Worm (Caenorhabditis elegans) whole organism, L4 larva: ENCODE measurements around the gene ceh-58.

Source experiments
- F26F4.8 ChIP-seq: fragments of 200-800 bp; sonication (Bioruptor generic); conservative IDR thresholded peaks from 2 replicates; pipeline ENCODE4 v1.3.6; 2022; ENCODE audit warnings: missing genetic modification characterization, missing compliant biosample characterization
- F44E2.7 ChIP-seq: fragments of 200-800 bp; sonication (Bioruptor generic); IDR thresholded peaks from 2 replicates; pipeline ENCODE4 v2.1.2; 2022; ENCODE audit warnings: missing genetic modification characterization, missing compliant biosample characterization
- F49E8.2 ChIP-seq: sonication (generic microtip); optimal IDR thresholded peaks from 2 replicates; lab custom pipeline; 2016; ENCODE audit warnings: missing compliant biosample characterization, mild to moderate bottlenecking, missing genetic modification characterization, borderline replicate concordance
- R02D3.7 ChIP-seq: fragments of 150-350 bp; sonication (generic microtip); optimal IDR thresholded peaks from 3 replicates; lab custom pipeline; 2014; ENCODE audit warnings: missing biosample characterization, missing genetic modification characterization
- T20F7.1 ChIP-seq: fragments of 200-800 bp; sonication (Bioruptor generic); optimal IDR thresholded peaks from 2 replicates; lab custom pipeline; 2018; ENCODE audit warnings: mild to moderate bottlenecking, missing genetic modification characterization, missing compliant biosample characterization
- T26A8.4 ChIP-seq: fragments of 200-800 bp; sonication (Bioruptor generic); IDR thresholded peaks from 2 replicates; pipeline ENCODE4 v1.3.6; 2022; ENCODE audit warnings: missing genetic modification characterization, missing compliant biosample characterization
- Y75B8A.6 ChIP-seq: fragments of 200-800 bp; sonication (Bioruptor generic); IDR thresholded peaks from 2 replicates; pipeline ENCODE4 v1.3.6; 2022; ENCODE audit warnings: missing genetic modification reagents, missing genetic modification characterization, missing compliant biosample characterization
- ZK337.2 ChIP-seq: fragments of 200-800 bp; sonication (Bioruptor generic); IDR thresholded peaks from 2 replicates; pipeline ENCODE4 v1.3.6; 2022; ENCODE audit warnings: missing genetic modification reagents, missing genetic modification characterization, missing compliant biosample characterization
- aha-1 ChIP-seq: fragments of 150-350 bp; peaks from one replicate; lab custom pipeline; 2014; ENCODE audit warnings: missing biosample characterization, missing genetic modification characterization
- ama-1 ChIP-seq: fragments of 150-350 bp; optimal IDR thresholded peaks from 2 replicates; lab custom pipeline; 2014; ENCODE audit warnings: inconsistent platforms, mixed read lengths
- attf-4 ChIP-seq: sonication (generic microtip); optimal IDR thresholded peaks from 3 replicates; lab custom pipeline; 2017; ENCODE audit warnings: missing biosample characterization, missing genetic modification characterization
- ceh-20 ChIP-seq: fragments of 200-800 bp; sonication (Bioruptor generic); IDR thresholded peaks from 2 replicates; pipeline ENCODE4 v1.3.6; 2022; ENCODE audit warnings: missing genetic modification reagents, missing genetic modification characterization, missing compliant biosample characterization
- ceh-44 ChIP-seq: fragments of 200-800 bp; sonication (Bioruptor generic); IDR thresholded peaks from 2 replicates; pipeline ENCODE4 v1.3.6; 2022; ENCODE audit warnings: missing genetic modification reagents, missing genetic modification characterization, missing compliant biosample characterization
- ceh-62 ChIP-seq: sonication (generic microtip); optimal IDR thresholded peaks from 2 replicates; lab custom pipeline; 2017; ENCODE audit warnings: missing biosample characterization, missing genetic modification characterization
- dmd-6 ChIP-seq: fragments of 200-800 bp; sonication (Bioruptor generic); IDR thresholded peaks from 2 replicates; pipeline ENCODE4 v1.3.6; 2022; ENCODE audit warnings: missing genetic modification reagents, missing genetic modification characterization, missing compliant biosample characterization
- dve-1 ChIP-seq: sonication (generic microtip); optimal IDR thresholded peaks from 2 replicates; lab custom pipeline; 2017; ENCODE audit warnings: antibody characterized with exemption, mild to moderate bottlenecking, missing genetic modification characterization, missing compliant biosample characterization; ENCODE audit not compliant: insufficient read depth
- fos-1 ChIP-seq: fragments of 150-350 bp; optimal IDR thresholded peaks from 2 replicates; lab custom pipeline; 2014; ENCODE audit warnings: missing biosample characterization, missing genetic modification characterization
- gei-8 ChIP-seq: fragments of 200-800 bp; sonication (Bioruptor generic); optimal IDR thresholded peaks from 2 replicates; lab custom pipeline; 2018; ENCODE audit warnings: mild to moderate bottlenecking, missing genetic modification characterization, missing compliant biosample characterization
- hif-1 ChIP-seq, 2 experiments: sonication (generic microtip); optimal IDR thresholded peaks; 2 replicates each; lab custom pipeline; 2016 to 2017; ENCODE audit warnings: missing compliant biosample characterization in 2 of 2, missing genetic modification characterization in 2 of 2, missing genetic modification reagents in 2 of 2, missing genotype in 2 of 2, mild to moderate bottlenecking in 1 of 2
- hlh-11 ChIP-seq: fragments of 200-800 bp; sonication (Bioruptor generic); optimal IDR thresholded peaks from 2 replicates; lab custom pipeline; 2018; ENCODE audit warnings: mild to moderate bottlenecking, missing genetic modification characterization, missing compliant biosample characterization
- hlh-30 ChIP-seq: sonication (generic microtip); optimal IDR thresholded peaks from 2 replicates; lab custom pipeline; 2017; ENCODE audit warnings: antibody characterized with exemption, mild to moderate bottlenecking, missing genetic modification characterization, missing compliant biosample characterization; ENCODE audit not compliant: insufficient read depth
- hmg-1.1 ChIP-seq: fragments of 200-800 bp; sonication (Bioruptor generic); IDR thresholded peaks from 2 replicates; pipeline ENCODE4 v1.3.6; 2022; ENCODE audit warnings: missing genetic modification reagents, missing genetic modification characterization, missing compliant biosample characterization
- lim-7 ChIP-seq: fragments of 200-800 bp; sonication (Bioruptor generic); IDR thresholded peaks from 2 replicates; pipeline ENCODE4 v1.3.6; 2022; ENCODE audit warnings: missing genetic modification characterization, missing compliant biosample characterization
- lin-1 ChIP-seq: fragments of 200-800 bp; sonication (Bioruptor generic); IDR thresholded peaks from 2 replicates; pipeline ENCODE4 v1.3.6; 2022; ENCODE audit warnings: missing genetic modification reagents, missing genetic modification characterization, missing compliant biosample characterization
- lin-15B ChIP-seq: fragments of 150-350 bp; sonication (generic microtip); optimal IDR thresholded peaks from 3 replicates; lab custom pipeline; 2014; ENCODE audit warnings: missing biosample characterization, missing genetic modification characterization
- lin-39 ChIP-seq: fragments of 150-350 bp; optimal IDR thresholded peaks from 2 replicates; lab custom pipeline; 2014; ENCODE audit warnings: missing biosample characterization, missing genetic modification reagents, missing genetic modification characterization
- madf-9 ChIP-seq: fragments of 200-800 bp; sonication (Bioruptor generic); conservative IDR thresholded peaks from 2 replicates; pipeline ENCODE4 v1.3.6; 2022; ENCODE audit warnings: missing genetic modification reagents, missing genetic modification characterization, missing compliant biosample characterization
- mdt-29 ChIP-seq: fragments of 200-800 bp; sonication (Bioruptor generic); IDR thresholded peaks from 2 replicates; pipeline ENCODE4 v1.3.6; 2022; ENCODE audit warnings: missing genetic modification reagents, missing genetic modification characterization, missing compliant biosample characterization
- mes-2 ChIP-seq: sonication (generic microtip); optimal IDR thresholded peaks from 2 replicates; lab custom pipeline; 2016; ENCODE audit warnings: missing genotype, mild to moderate bottlenecking, missing genetic modification characterization, missing compliant biosample characterization; ENCODE audit not compliant: poor library complexity, severe bottlenecking
- nhr-10 ChIP-seq: fragments of 150-350 bp; optimal IDR thresholded peaks from 2 replicates; lab custom pipeline; 2014; ENCODE audit warnings: missing biosample characterization, missing genetic modification characterization
- nhr-102 ChIP-seq: sonication (generic microtip); optimal IDR thresholded peaks from 2 replicates; lab custom pipeline; 2016; ENCODE audit warnings: mild to moderate bottlenecking, missing genetic modification characterization, moderate library complexity, missing compliant biosample characterization
- nhr-11 ChIP-seq: fragments of 150-350 bp; optimal IDR thresholded peaks from 2 replicates; lab custom pipeline; 2014; ENCODE audit warnings: missing biosample characterization, missing genetic modification characterization
- nhr-25 ChIP-seq: sonication (generic microtip); optimal IDR thresholded peaks from 2 replicates; lab custom pipeline; 2017; ENCODE audit warnings: missing genetic modification characterization, mild to moderate bottlenecking, missing compliant biosample characterization, antibody characterized with exemption, moderate library complexity, borderline replicate concordance; ENCODE audit not compliant: insufficient read depth
- nhr-28 ChIP-seq: fragments of 150-350 bp; optimal IDR thresholded peaks from 2 replicates; lab custom pipeline; 2014; ENCODE audit warnings: missing biosample characterization, missing genetic modification characterization
- nhr-41 ChIP-seq: fragments of 200-800 bp; sonication (Bioruptor generic); IDR thresholded peaks from 2 replicates; pipeline ENCODE4 v1.3.6; 2022; ENCODE audit warnings: missing genetic modification reagents, missing genetic modification characterization, missing compliant biosample characterization
- nhr-6 ChIP-seq: fragments of 150-350 bp; optimal IDR thresholded peaks from 2 replicates; lab custom pipeline; 2014; ENCODE audit warnings: missing biosample characterization, missing genetic modification characterization
- pha-4 ChIP-seq, 2 experiments: fragments of 150-350 bp in 1 of 2; fragments of 200-800 bp in 1 of 2; sonication (Bioruptor generic) in 1 of 2; IDR thresholded peaks in 1 of 2; optimal IDR thresholded peaks in 1 of 2; 2 replicates each; pipeline versions ENCODE4 v1.3.6 to Lab custom; 2014 to 2022; ENCODE audit warnings: missing genetic modification characterization in 2 of 2, missing genetic modification reagents in 2 of 2, missing biosample characterization in 1 of 2, missing compliant biosample characterization in 1 of 2
- rbr-2 ChIP-seq: sonication (generic microtip); optimal IDR thresholded peaks from 2 replicates; lab custom pipeline; 2016; ENCODE audit warnings: missing genotype, missing genetic modification characterization, missing compliant biosample characterization
- skn-1 ChIP-seq: fragments of 150-350 bp; optimal IDR thresholded peaks from 2 replicates; lab custom pipeline; 2014; ENCODE audit warnings: missing biosample characterization, missing genetic modification characterization
- spr-1 ChIP-seq: sonication (generic microtip); optimal IDR thresholded peaks from 2 replicates; lab custom pipeline; 2016; ENCODE audit warnings: mild to moderate bottlenecking, missing genetic modification characterization, missing compliant biosample characterization
- spr-3 ChIP-seq: fragments of 200-800 bp; sonication (Bioruptor generic); optimal IDR thresholded peaks from 2 replicates; lab custom pipeline; 2018; ENCODE audit warnings: mild to moderate bottlenecking, missing genetic modification characterization, missing compliant biosample characterization
- tag-97 ChIP-seq: fragments of 200-800 bp; sonication (Bioruptor generic); IDR thresholded peaks from 2 replicates; pipeline ENCODE4 v1.3.6; 2022; ENCODE audit warnings: missing genetic modification characterization, missing compliant biosample characterization
- tra-1 ChIP-seq: fragments of 200-800 bp; sonication (Bioruptor generic); IDR thresholded peaks from 2 replicates; pipeline ENCODE4 v1.3.6; 2022; ENCODE audit warnings: missing genetic modification reagents, missing genetic modification characterization, missing compliant biosample characterization
- unc-62 ChIP-seq, 3 experiments: fragments of 150-350 bp in 1 of 3; sonication (generic microtip); optimal IDR thresholded peaks in 2 of 3; peaks in 1 of 3; 1 replicate in 1 of 3; 2 replicates in 2 of 3; lab custom pipeline; 2014 to 2017; ENCODE audit warnings: missing biosample characterization in 3 of 3, missing genetic modification characterization in 3 of 3, missing genetic modification reagents in 3 of 3, missing genotype in 1 of 3
- zag-1 ChIP-seq: fragments of 150-350 bp; optimal IDR thresholded peaks from 2 replicates; lab custom pipeline; 2014; ENCODE audit warnings: missing biosample characterization, missing genetic modification characterization
- zfp-2 ChIP-seq: sonication (generic microtip); optimal IDR thresholded peaks from 2 replicates; lab custom pipeline; 2016; ENCODE audit warnings: mild to moderate bottlenecking, missing genetic modification characterization, missing compliant biosample characterization
- zfp-3 ChIP-seq: fragments of 200-800 bp; sonication (Bioruptor generic); conservative IDR thresholded peaks from 2 replicates; pipeline ENCODE4 v1.3.6; 2022; ENCODE audit warnings: missing genetic modification reagents, missing genetic modification characterization, missing compliant biosample characterization
- ztf-11 ChIP-seq: fragments of 150-350 bp; optimal IDR thresholded peaks from 2 replicates; lab custom pipeline; 2014; ENCODE audit warnings: missing biosample characterization, missing genetic modification characterization

Gene ceh-58

DNA sequence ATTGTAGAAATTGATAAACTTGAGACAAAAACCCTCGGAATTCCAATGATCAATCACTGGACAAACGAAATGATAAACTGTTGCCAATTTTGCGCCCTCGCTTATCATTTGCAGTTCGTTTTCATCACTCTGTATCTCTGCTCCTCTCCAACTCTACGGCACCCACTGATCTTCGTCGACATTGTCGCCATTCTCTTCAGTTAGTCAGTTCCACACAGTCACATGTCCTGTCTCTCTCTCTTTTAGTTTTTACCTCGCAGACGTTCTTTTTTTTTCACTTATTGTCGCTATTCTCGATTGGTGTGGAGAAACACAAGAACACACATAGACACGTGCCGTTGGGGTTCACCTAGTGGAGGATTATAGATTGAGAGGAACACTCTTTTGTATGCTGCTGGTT lies 19.6 kb upstream of the ceh-58 start (continued):
- TF ChIP-seq lin-39 (no peak), rbr-2 (tag; lab: Kevin White, UChicago) (no peak), fos-1 (tag; lab: Kevin White, UChicago) (no peak), pha-4 (GFP tag; IDR thresholded peaks at IDR 0.05; lab: Robert Waterston, UW) (0 out of 2 replicates have a peak, but pooled peaks have one; percentile 34), pha-4 (tag; optimal IDR thresholded peaks at IDR 0.05; lab: Kevin White, UChicago) (peak; percentile 73), zfp-2 (tag; lab: Kevin White, UChicago) (no peak), lin-15B (tag; lab: Kevin White, UChicago) (no peak), spr-3 (GFP tag; lab: Kevin White, UChicago) (peak; percentile 5), unc-62 (GFP tag; optimal IDR thresholded peaks at IDR 0.05 in 1 of 2; lab: Kevin White, UChicago) (peak in 1 of 2 experiments; percentile 96), unc-62 (tag; optimal IDR thresholded peaks at IDR 0.05; lab: Kevin White, UChicago) (no peak), nhr-10 (tag; lab: Kevin White, UChicago) (peak; percentile 45), zag-1 (tag; lab: Kevin White, UChicago) (no peak), T26A8.4 (GFP tag; lab: Robert Waterston, UW) (peak; percentile 51; the same call in 1 of the 2 replicates), ZK337.2 (no peak), lin-1 (GFP tag; lab: Robert Waterston, UW) (0 out of 2 replicates have a peak, but pooled peaks have one; percentile 19), nhr-6 (tag; lab: Kevin White, UChicago) (no peak), gei-8 (GFP tag; lab: Kevin White, UChicago) (peak; percentile 54), mes-2 (tag; lab: Kevin White, UChicago) (peak; percentile 63), hlh-30 (tag; lab: Kevin White, UChicago) (peak; percentile 97), Y75B8A.6 (0 out of 2 replicates have a peak, but pooled peaks have one; percentile 34), ama-1 (lab: Kevin White, UChicago) (peak; percentile 80), F26F4.8 (GFP tag; lab: Robert Waterston, UW) (no peak), ceh-62 (tag; lab: Kevin White, UChicago) (no peak), hmg-1.1 (peak; percentile 51), nhr-41 (GFP tag; lab: Robert Waterston, UW) (no peak), nhr-102 (tag; lab: Kevin White, UChicago) (peak; percentile 41), aha-1 (peak; percentile 97), spr-1 (tag; lab: Kevin White, UChicago) (peak; percentile 60), dve-1 (tag; lab: Kevin White, UChicago) (peak; percentile 93), F44E2.7 (no peak), ceh-20 (GFP tag; lab: Robert Waterston, UW) (peak; percentile 78), zfp-3 (GFP tag; lab: Robert Waterston, UW) (0 out of 2 replicates have a peak, but pooled peaks have one; percentile 15), madf-9 (0 out of 2 replicates have a peak, but pooled peaks have one; percentile 31), hif-1 (tag; optimal IDR thresholded peaks at IDR 0.05; lab: Kevin White, UChicago) (peak in 1 of 2 experiments; percentile 6), dmd-6 (GFP tag; lab: Robert Waterston, UW) (peak; percentile 93), tra-1 (GFP tag; lab: Robert Waterston, UW) (peak; percentile 74)
- TF ChIP-seq, all 104 proteins: peak for 43

DNA sequence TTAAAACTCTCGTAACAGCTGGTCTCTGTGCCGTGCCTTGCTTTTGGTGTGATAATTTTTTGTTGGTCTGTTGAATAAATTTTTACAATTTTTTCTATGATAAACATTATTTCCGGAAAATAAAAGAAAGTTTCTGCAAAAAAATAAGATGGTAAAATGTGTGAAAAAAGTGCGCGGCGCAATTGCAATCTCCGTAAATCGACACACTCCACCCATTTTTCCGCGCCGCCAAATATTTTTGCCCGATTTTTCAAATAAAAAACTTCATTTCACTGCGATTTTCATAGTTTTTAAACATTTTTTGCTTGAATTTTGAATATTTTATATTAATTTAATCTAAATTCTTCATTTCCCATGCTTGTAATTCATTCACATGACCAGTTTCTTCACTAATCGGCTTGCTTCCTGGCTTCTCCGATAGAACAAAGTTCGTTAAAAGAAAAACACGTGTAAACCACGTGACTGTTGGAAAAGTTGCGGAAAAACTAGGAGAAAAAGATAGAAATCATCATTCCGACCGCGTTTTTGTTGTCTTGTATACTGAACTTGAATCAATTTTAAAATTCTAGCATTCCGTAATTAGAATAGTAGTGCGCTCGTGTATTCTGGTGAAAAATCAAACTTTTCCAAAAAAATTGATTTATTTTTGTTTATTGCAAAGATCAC lies 18.8 kb upstream of the ceh-58 start:
- TF ChIP-seq ama-1 (lab: Kevin White, UChicago) (peak; percentile 70), tag-97 (no peak), skn-1 (tag; lab: Kevin White, UChicago) (no peak), hlh-11 (tag; lab: Kevin White, UChicago) (peak; percentile 77), T20F7.1 (GFP tag; lab: Kevin White, UChicago) (peak; percentile 57), zag-1 (tag; lab: Kevin White, UChicago) (no peak), F49E8.2 (no peak), lim-7 (GFP tag; lab: Robert Waterston, UW) (no peak), dmd-6 (GFP tag; lab: Robert Waterston, UW) (0 out of 2 replicates have a peak, but pooled peaks have one; percentile 24), mdt-29 (GFP tag; lab: Robert Waterston, UW) (no peak), gei-8 (GFP tag; lab: Kevin White, UChicago) (no peak), R02D3.7 (tag; lab: Kevin White, UChicago) (peak; percentile 99), lin-39 (no peak), nhr-11 (tag; lab: Kevin White, UChicago) (no peak), ceh-44 (GFP tag; lab: Robert Waterston, UW) (no peak), attf-4 (no peak), nhr-25 (tag; lab: Kevin White, UChicago) (no peak), ztf-11 (tag; lab: Kevin White, UChicago) (no peak), nhr-28 (tag; lab: Kevin White, UChicago) (peak; percentile 57)
